Worm (Caenorhabditis elegans) whole organism, late embryonic: Measurements from ENCODE around the gene mdt-1.2.

ENCODE experiments used
- C08G9.2 ChIP-seq: sonication (generic microtip); optimal IDR thresholded peaks from 2 replicates; lab custom pipeline; 2016; ENCODE audit warnings: mild to moderate bottlenecking, missing genetic modification characterization, moderate library complexity, missing compliant biosample characterization
- F13H6.1 ChIP-seq: sonication (generic microtip); optimal IDR thresholded peaks from 2 replicates; lab custom pipeline; 2016; ENCODE audit warnings: missing genetic modification characterization, missing compliant biosample characterization
- K02D7.2 ChIP-seq: sonication (generic microtip); optimal IDR thresholded peaks from 2 replicates; lab custom pipeline; 2017; ENCODE audit warnings: mild to moderate bottlenecking, missing genetic modification characterization, missing compliant biosample characterization
- dmd-4 ChIP-seq: sonication (generic microtip); optimal IDR thresholded peaks from 2 replicates; lab custom pipeline; 2016; ENCODE audit warnings: borderline replicate concordance, missing genetic modification characterization, missing compliant biosample characterization
- dve-1 ChIP-seq: sonication (generic microtip); optimal IDR thresholded peaks from 2 replicates; lab custom pipeline; 2017; ENCODE audit warnings: antibody characterized with exemption, mild to moderate bottlenecking, missing genetic modification characterization, missing compliant biosample characterization
- fkh-6 ChIP-seq: sonication (generic microtip); optimal IDR thresholded peaks from 2 replicates; lab custom pipeline; 2016; ENCODE audit warnings: missing genetic modification characterization, missing compliant biosample characterization
- hlh-30 ChIP-seq: sonication (generic microtip); optimal IDR thresholded peaks from 2 replicates; lab custom pipeline; 2017; ENCODE audit warnings: antibody characterized with exemption, missing genetic modification characterization, missing compliant biosample characterization; ENCODE audit not compliant: insufficient read depth
- npax-4 ChIP-seq: sonication (generic microtip); optimal IDR thresholded peaks from 2 replicates; lab custom pipeline; 2016; ENCODE audit warnings: missing genetic modification characterization, missing compliant biosample characterization
- pax-1 ChIP-seq: fragments of 150-350 bp; optimal IDR thresholded peaks from 2 replicates; lab custom pipeline; 2014; ENCODE audit warnings: missing biosample characterization, missing genetic modification characterization
- sox-2 ChIP-seq: fragments of 200-800 bp; sonication (Bioruptor generic); IDR thresholded peaks from 2 replicates; pipeline ENCODE4 v1.3.6; 2022; ENCODE audit warnings: missing genetic modification reagents, missing genetic modification characterization, missing compliant biosample characterization
- tbx-2 ChIP-seq: sonication (generic microtip); optimal IDR thresholded peaks from 2 replicates; lab custom pipeline; 2016; ENCODE audit warnings: missing genetic modification characterization, missing compliant biosample characterization
- unc-86 ChIP-seq: sonication (generic microtip); optimal IDR thresholded peaks from 2 replicates; lab custom pipeline; 2016; ENCODE audit warnings: missing genetic modification characterization, missing compliant biosample characterization

ce11 chrX:17134427-17134826 is 16.9 kb upstream of the mdt-1.2 start, which contains the start of gene K09E3.7:
- TF ChIP-seq dmd-4 (no peak), dve-1 (tag; lab: Kevin White, UChicago) (no peak), hlh-30 (tag; lab: Kevin White, UChicago) (no peak), F13H6.1 (tag; lab: Kevin White, UChicago) (no peak), pax-1 (no peak), K02D7.2 (tag; lab: Kevin White, UChicago) (no peak), unc-86 (tag; lab: Kevin White, UChicago) (no peak), C08G9.2 (no peak), sox-2 (GFP tag; lab: Robert Waterston, UW) (no peak), tbx-2 (tag; lab: Kevin White, UChicago) (no peak), npax-4 (tag; lab: Kevin White, UChicago) (no peak), fkh-6 (tag; lab: Kevin White, UChicago) (no peak)
